Fruit fly (Drosophila melanogaster): ENCODE data around the gene comt.

DNA sequence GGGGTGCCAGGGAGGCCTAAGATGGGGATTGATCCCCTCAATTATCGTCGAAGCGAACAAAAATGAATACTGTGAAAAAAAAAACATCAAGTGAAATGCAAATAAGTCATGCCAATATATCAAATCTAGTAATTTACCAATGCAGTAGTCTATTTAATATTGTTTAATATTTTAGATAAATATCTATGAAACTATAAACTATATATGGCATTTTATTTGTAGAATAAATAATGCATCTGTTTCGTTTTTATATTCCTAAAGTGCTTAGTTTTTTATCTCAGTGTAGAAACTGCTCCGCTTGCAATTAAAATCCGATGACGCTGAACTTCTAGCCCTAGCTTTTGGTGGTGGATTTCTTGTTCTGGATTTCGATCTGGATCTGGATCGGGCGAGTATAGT is 30.6 kb upstream of the comt start:
- TF ChIP-seq CG9948 (tag; optimal IDR thresholded peaks at IDR 0.05) (no peak), CG8159 (tag; optimal IDR thresholded peaks at IDR 0.05) (no peak), Ets98B (GFP tag; IDR thresholded peaks at IDR 0.05) (no peak), CG12605 (GFP tag; IDR thresholded peaks at IDR 0.05) (no peak), D1 (tag; optimal IDR thresholded peaks at IDR 0.05) (no peak), CG14655 (GFP tag; optimal IDR thresholded peaks at IDR 0.05) (no peak), CG34367 (tag; optimal IDR thresholded peaks at IDR 0.05) (no peak)
